Fruit fly (Drosophila melanogaster): ENCODE data around the gene Gba1b.

Gba1b gene

dm6 chr3R:23721936-23722335 lies 17.3 kb downstream of the Gba1b start (continued):
- TF ChIP-seq lbe (GFP tag; optimal IDR thresholded peaks at IDR 0.05): peak; percentile 15
- TF ChIP-seq CG13287 (GFP tag; IDR thresholded peaks at IDR 0.05; ENCODE audit: partially characterized antibody): peak; percentile 31; the same call in 1 of the 2 replicates
- TF ChIP-seq Myb (GFP tag; optimal IDR thresholded peaks at IDR 0.05): peak; percentile 70
- TF ChIP-seq CG17361 (GFP tag; IDR thresholded peaks at IDR 0.05): peak; percentile 29; the same call in 1 of the 3 replicates
- no peak for TF ChIP-seq schlank (tag; optimal IDR thresholded peaks at IDR 0.05)
- TF ChIP-seq Lim3 (GFP tag; IDR thresholded peaks at IDR 0.05): no peak
- peak; percentile 2 for TF ChIP-seq Ets97D (GFP tag; optimal IDR thresholded peaks at IDR 0.05)
- TF ChIP-seq CG11560 (tag; IDR thresholded peaks at IDR 0.05): no peak; the same call in 2 of the 3 replicates
- TF ChIP-seq CG6854 (GFP tag; optimal IDR thresholded peaks at IDR 0.05): no peak
- no peak for TF ChIP-seq CG17568 (GFP tag; optimal IDR thresholded peaks at IDR 0.05)
- peak; percentile 22; the same call in 1 of the 2 replicates for TF ChIP-seq onecut (GFP tag; IDR thresholded peaks at IDR 0.05)
- no peak; the same call in 2 of the 3 replicates for TF ChIP-seq CG11456 (GFP tag; IDR thresholded peaks at IDR 0.05)
- no peak for TF ChIP-seq zen2 (GFP tag; IDR thresholded peaks at IDR 0.05; ENCODE audit: partially characterized antibody)
- 0 out of 2 replicates have a peak, but pooled peaks have one; percentile 11 for TF ChIP-seq CG11085 (GFP tag; IDR thresholded peaks at IDR 0.05)
- no peak for TF ChIP-seq org-1 (GFP tag; optimal IDR thresholded peaks at IDR 0.05)
- peak; percentile 43 for TF ChIP-seq CG2120 (GFP tag; optimal IDR thresholded peaks at IDR 0.05)
- TF ChIP-seq Blimp-1 (GFP tag; optimal IDR thresholded peaks at IDR 0.05): no peak
- TF ChIP-seq dpn (GFP tag; optimal IDR thresholded peaks at IDR 0.05): peak in 1 of 2 experiments; percentile 57
- TF ChIP-seq CG10209 (GFP tag; optimal IDR thresholded peaks at IDR 0.05): no peak
- TF ChIP-seq Jarid2 (GFP tag; optimal IDR thresholded peaks at IDR 0.05): peak; percentile 1
- TF ChIP-seq Dfd (GFP tag; optimal IDR thresholded peaks at IDR 0.05): no peak
- no peak for TF ChIP-seq kah (GFP tag; optimal IDR thresholded peaks at IDR 0.05)
- no peak for TF ChIP-seq H15 (GFP tag; IDR thresholded peaks at IDR 0.05)
- TF ChIP-seq chif (GFP tag; optimal IDR thresholded peaks at IDR 0.05): no peak
- no peak for TF ChIP-seq CG4854 (GFP tag; optimal IDR thresholded peaks at IDR 0.05)
- no peak for TF ChIP-seq CG43689 (GFP tag; IDR thresholded peaks at IDR 0.05)
- TF ChIP-seq br (optimal IDR thresholded peaks at IDR 0.05): no peak
- TF ChIP-seq mam (GFP tag; optimal IDR thresholded peaks at IDR 0.05): peak; percentile 19
- TF ChIP-seq Gsc (GFP tag; IDR thresholded peaks at IDR 0.05): no peak
- TF ChIP-seq danr (GFP tag; IDR thresholded peaks at IDR 0.05): no peak
- TF ChIP-seq CG1529 (GFP tag; optimal IDR thresholded peaks at IDR 0.05): no peak
- no peak for TF ChIP-seq nerfin-2 (GFP tag; IDR thresholded peaks at IDR 0.05; ENCODE audit: partially characterized antibody)
- TF ChIP-seq BEAF-32 (GFP tag; optimal IDR thresholded peaks at IDR 0.05): peak; percentile 2
- TF ChIP-seq twi (tag; optimal IDR thresholded peaks at IDR 0.05): no peak
- TF ChIP-seq pnt (GFP tag; optimal IDR thresholded peaks at IDR 0.05): no peak
- TF ChIP-seq trh (GFP tag; optimal IDR thresholded peaks at IDR 0.05): no peak
- TF ChIP-seq Fer1 (GFP tag; optimal IDR thresholded peaks at IDR 0.05): no peak
- peak; percentile 50 for TF ChIP-seq nmo (GFP tag; optimal IDR thresholded peaks at IDR 0.05)
- TF ChIP-seq abd-A (tag; optimal IDR thresholded peaks at IDR 0.05): peak; percentile 63
- TF ChIP-seq yki (optimal IDR thresholded peaks at IDR 0.05): no peak
- peak; percentile 6 for TF ChIP-seq CG8290 (GFP tag; optimal IDR thresholded peaks at IDR 0.05)
- peak in 1 of 2 experiments; percentile 46 for TF ChIP-seq CG8290 (tag; optimal IDR thresholded peaks at IDR 0.05)
- TF ChIP-seq sna (GFP tag; IDR thresholded peaks at IDR 0.05; ENCODE audit: partially characterized antibody): no peak
- no peak for TF ChIP-seq CG33213 (GFP tag; optimal IDR thresholded peaks at IDR 0.05)
- TF ChIP-seq crol (GFP tag; IDR thresholded peaks at IDR 0.05): no peak
- TF ChIP-seq zfh1 (GFP tag; IDR thresholded peaks at IDR 0.05): no peak
- TF ChIP-seq CG7357 (GFP tag; IDR thresholded peaks at IDR 0.05): no peak
- peak; percentile 26 for TF ChIP-seq trem (tag; optimal IDR thresholded peaks at IDR 0.05)
- TF ChIP-seq CG14050 (GFP tag; IDR thresholded peaks at IDR 0.05): no peak
- TF ChIP-seq Sry-β (GFP tag; optimal IDR thresholded peaks at IDR 0.05): no peak
- TF ChIP-seq Awh (GFP tag; IDR thresholded peaks at IDR 0.05): no peak
- TF ChIP-seq NFAT (GFP tag; IDR thresholded peaks at IDR 0.05): peak; percentile 32; the same call in 1 of the 2 replicates
- no peak for TF ChIP-seq CG16863 (GFP tag; optimal IDR thresholded peaks at IDR 0.05)
